Worm (Caenorhabditis elegans) whole organism, late embryonic: Measurements from ENCODE around the gene mrpl-41.

Experiments used
- C38D4.7 ChIP-seq: fragments of 200-800 bp; sonication (Bioruptor generic); optimal IDR thresholded peaks from 2 replicates; lab custom pipeline; 2018; ENCODE audit warnings: mild to moderate bottlenecking, missing genetic modification characterization, moderate library complexity, missing compliant biosample characterization
- K02D7.2 ChIP-seq: sonication (generic microtip); optimal IDR thresholded peaks from 2 replicates; lab custom pipeline; 2017; ENCODE audit warnings: mild to moderate bottlenecking, missing genetic modification characterization, missing compliant biosample characterization
- K09A11.1 ChIP-seq: sonication (generic microtip); optimal IDR thresholded peaks from 2 replicates; lab custom pipeline; 2017; ENCODE audit warnings: antibody characterized with exemption, mild to moderate bottlenecking, missing genetic modification characterization, missing compliant biosample characterization; ENCODE audit not compliant: insufficient read depth
- T23F11.4 ChIP-seq: fragments of 200-800 bp; sonication (Bioruptor generic); optimal IDR thresholded peaks from 2 replicates; lab custom pipeline; 2018; ENCODE audit warnings: mild to moderate bottlenecking, missing genetic modification characterization, missing compliant biosample characterization
- Y22D7AL.16 ChIP-seq: sonication (generic microtip); optimal IDR thresholded peaks from 2 replicates; lab custom pipeline; 2016; ENCODE audit warnings: missing genetic modification characterization, missing compliant biosample characterization
- ama-1 ChIP-seq: fragments of 150-350 bp; optimal IDR thresholded peaks from 2 replicates; lab custom pipeline; 2014
- ceh-22 ChIP-seq: sonication (generic microtip); optimal IDR thresholded peaks from 2 replicates; lab custom pipeline; 2017; ENCODE audit warnings: missing biosample characterization, missing genetic modification characterization
- ceh-24 ChIP-seq: sonication (generic microtip); optimal IDR thresholded peaks from 2 replicates; lab custom pipeline; 2016; ENCODE audit warnings: mild to moderate bottlenecking, missing genetic modification characterization, missing compliant biosample characterization
- ceh-34 ChIP-seq: sonication (generic microtip); optimal IDR thresholded peaks from 2 replicates; lab custom pipeline; 2016; ENCODE audit warnings: mild to moderate bottlenecking, missing genetic modification characterization, missing compliant biosample characterization
- ceh-45 ChIP-seq: fragments of 200-800 bp; sonication (Bioruptor generic); IDR thresholded peaks from 2 replicates; pipeline ENCODE4 v1.3.6; 2022; ENCODE audit warnings: missing genetic modification reagents, missing genetic modification characterization, missing compliant biosample characterization
- ceh-48 ChIP-seq: sonication (generic microtip); optimal IDR thresholded peaks from 2 replicates; lab custom pipeline; 2016; ENCODE audit warnings: missing genetic modification characterization, inconsistent platforms, missing compliant biosample characterization
- ceh-9 ChIP-seq: sonication (generic microtip); optimal IDR thresholded peaks from 2 replicates; lab custom pipeline; 2016; ENCODE audit warnings: mild to moderate bottlenecking, missing genetic modification characterization, inconsistent platforms, missing compliant biosample characterization
- che-1 ChIP-seq: sonication (generic microtip); optimal IDR thresholded peaks from 2 replicates; lab custom pipeline; 2016; ENCODE audit warnings: mild to moderate bottlenecking, missing genetic modification characterization, missing compliant biosample characterization
- dve-1 ChIP-seq: sonication (generic microtip); optimal IDR thresholded peaks from 2 replicates; lab custom pipeline; 2017; ENCODE audit warnings: antibody characterized with exemption, mild to moderate bottlenecking, missing genetic modification characterization, missing compliant biosample characterization
- elt-2 ChIP-seq: sonication (generic microtip); optimal IDR thresholded peaks from 2 replicates; lab custom pipeline; 2016; ENCODE audit warnings: missing genetic modification reagents, missing genetic modification characterization, missing compliant biosample characterization
- elt-4 ChIP-seq: sonication (generic microtip); optimal IDR thresholded peaks from 2 replicates; lab custom pipeline; 2016; ENCODE audit warnings: missing genetic modification characterization, missing compliant biosample characterization
- ets-4 ChIP-seq: sonication (generic microtip); optimal IDR thresholded peaks from 2 replicates; lab custom pipeline; 2016; ENCODE audit warnings: missing genetic modification characterization, missing compliant biosample characterization
- eyg-1 ChIP-seq: sonication (generic microtip); optimal IDR thresholded peaks from 2 replicates; lab custom pipeline; 2016; ENCODE audit warnings: missing genotype, missing genetic modification characterization, missing compliant biosample characterization
- fax-1 ChIP-seq: sonication (generic microtip); optimal IDR thresholded peaks from 2 replicates; lab custom pipeline; 2016; ENCODE audit warnings: missing genotype, missing genetic modification characterization, missing compliant biosample characterization
- fkh-10 ChIP-seq: fragments of 150-350 bp; optimal IDR thresholded peaks from 2 replicates; lab custom pipeline; 2014; ENCODE audit warnings: missing biosample characterization, missing genetic modification reagents, missing genetic modification characterization
- gmeb-2 ChIP-seq: sonication (generic microtip); optimal IDR thresholded peaks from 2 replicates; lab custom pipeline; 2016; ENCODE audit warnings: missing genetic modification characterization, inconsistent platforms, missing compliant biosample characterization
- hlh-30 ChIP-seq: sonication (generic microtip); optimal IDR thresholded peaks from 2 replicates; lab custom pipeline; 2017; ENCODE audit warnings: antibody characterized with exemption, missing genetic modification characterization, missing compliant biosample characterization; ENCODE audit not compliant: insufficient read depth
- hlh-6 ChIP-seq: sonication (generic microtip); optimal IDR thresholded peaks from 2 replicates; lab custom pipeline; 2016; ENCODE audit warnings: missing genotype, missing genetic modification characterization, missing compliant biosample characterization
- hlh-8 ChIP-seq: sonication (generic microtip); optimal IDR thresholded peaks from 2 replicates; lab custom pipeline; 2016; ENCODE audit warnings: missing genotype, missing genetic modification characterization, missing compliant biosample characterization
- lim-6 ChIP-seq: sonication (generic microtip); optimal IDR thresholded peaks from 2 replicates; lab custom pipeline; 2016; ENCODE audit warnings: missing genetic modification characterization, missing compliant biosample characterization
- lin-11 ChIP-seq: fragments of 200-800 bp; sonication (Bioruptor generic); optimal IDR thresholded peaks from 2 replicates; lab custom pipeline; 2018; ENCODE audit warnings: mild to moderate bottlenecking, missing genetic modification characterization, missing compliant biosample characterization
- madf-2 ChIP-seq: sonication (generic microtip); optimal IDR thresholded peaks from 2 replicates; lab custom pipeline; 2017; ENCODE audit warnings: missing genetic modification characterization, missing compliant biosample characterization
- mec-3 ChIP-seq: sonication (generic microtip); optimal IDR thresholded peaks from 2 replicates; lab custom pipeline; 2016; ENCODE audit warnings: borderline replicate concordance, missing genetic modification characterization, missing compliant biosample characterization
- nhr-232 ChIP-seq: sonication (generic microtip); optimal IDR thresholded peaks from 2 replicates; lab custom pipeline; 2016; ENCODE audit warnings: missing genetic modification characterization, missing compliant biosample characterization
- pat-9 ChIP-seq: fragments of 200-800 bp; sonication (Bioruptor generic); optimal IDR thresholded peaks from 2 replicates; lab custom pipeline; 2018; ENCODE audit warnings: mild to moderate bottlenecking, missing genetic modification characterization, moderate library complexity, missing compliant biosample characterization
- pax-1 ChIP-seq: fragments of 150-350 bp; optimal IDR thresholded peaks from 2 replicates; lab custom pipeline; 2014; ENCODE audit warnings: missing biosample characterization, missing genetic modification characterization
- pha-2 ChIP-seq: sonication (generic microtip); optimal IDR thresholded peaks from 2 replicates; lab custom pipeline; 2017; ENCODE audit warnings: mild to moderate bottlenecking, missing genetic modification characterization, missing compliant biosample characterization
- pqm-1 ChIP-seq: sonication (generic microtip); optimal IDR thresholded peaks from 2 replicates; lab custom pipeline; 2016; ENCODE audit warnings: missing genetic modification characterization, missing compliant biosample characterization
- pros-1 ChIP-seq: fragments of 150-350 bp; optimal IDR thresholded peaks from 2 replicates; lab custom pipeline; 2014; ENCODE audit warnings: missing biosample characterization, missing genetic modification reagents, missing genetic modification characterization
- ref-2 ChIP-seq: sonication (generic microtip); optimal IDR thresholded peaks from 2 replicates; lab custom pipeline; 2016; ENCODE audit warnings: missing genetic modification characterization, missing compliant biosample characterization
- sox-2 ChIP-seq: fragments of 200-800 bp; sonication (Bioruptor generic); IDR thresholded peaks from 2 replicates; pipeline ENCODE4 v1.3.6; 2022; ENCODE audit warnings: missing genetic modification reagents, missing genetic modification characterization, missing compliant biosample characterization
- syd-9 ChIP-seq: sonication (generic microtip); optimal IDR thresholded peaks from 2 replicates; lab custom pipeline; 2016; ENCODE audit warnings: mild to moderate bottlenecking, missing genetic modification characterization, moderate library complexity, missing compliant biosample characterization
- tbx-7 ChIP-seq: sonication (generic microtip); optimal IDR thresholded peaks from 2 replicates; lab custom pipeline; 2016; ENCODE audit warnings: missing genotype, missing genetic modification characterization, missing compliant biosample characterization
- ttx-3 ChIP-seq: sonication (generic microtip); optimal IDR thresholded peaks from 2 replicates; lab custom pipeline; 2016; ENCODE audit warnings: missing genetic modification reagents, missing genetic modification characterization, missing compliant biosample characterization
- unc-3 ChIP-seq, 2 experiments: fragments of 200-800 bp in 1 of 2; sonication (Bioruptor generic) in 1 of 2; sonication (generic microtip) in 1 of 2; conservative IDR thresholded peaks in 1 of 2; optimal IDR thresholded peaks in 1 of 2; 2 replicates each; pipeline versions ENCODE4 v1.3.6 to Lab custom; 2016 to 2022; ENCODE audit warnings: missing compliant biosample characterization in 2 of 2, missing genetic modification characterization in 2 of 2, missing genetic modification reagents in 1 of 2
- unc-42 ChIP-seq: sonication (generic microtip); optimal IDR thresholded peaks from 2 replicates; lab custom pipeline; 2016; ENCODE audit warnings: missing genotype, missing genetic modification characterization, missing compliant biosample characterization
- unc-55 ChIP-seq: sonication (generic microtip); optimal IDR thresholded peaks from 2 replicates; lab custom pipeline; 2017; ENCODE audit warnings: missing biosample characterization, missing genetic modification reagents, missing genetic modification characterization
- zip-5 ChIP-seq: sonication (generic microtip); optimal IDR thresholded peaks from 2 replicates; lab custom pipeline; 2016; ENCODE audit warnings: missing genetic modification characterization, missing compliant biosample characterization
- ztf-16 ChIP-seq: sonication (generic microtip); optimal IDR thresholded peaks from 2 replicates; lab custom pipeline; 2017; ENCODE audit warnings: missing genetic modification characterization, missing compliant biosample characterization

The mrpl-41 gene

DNA sequence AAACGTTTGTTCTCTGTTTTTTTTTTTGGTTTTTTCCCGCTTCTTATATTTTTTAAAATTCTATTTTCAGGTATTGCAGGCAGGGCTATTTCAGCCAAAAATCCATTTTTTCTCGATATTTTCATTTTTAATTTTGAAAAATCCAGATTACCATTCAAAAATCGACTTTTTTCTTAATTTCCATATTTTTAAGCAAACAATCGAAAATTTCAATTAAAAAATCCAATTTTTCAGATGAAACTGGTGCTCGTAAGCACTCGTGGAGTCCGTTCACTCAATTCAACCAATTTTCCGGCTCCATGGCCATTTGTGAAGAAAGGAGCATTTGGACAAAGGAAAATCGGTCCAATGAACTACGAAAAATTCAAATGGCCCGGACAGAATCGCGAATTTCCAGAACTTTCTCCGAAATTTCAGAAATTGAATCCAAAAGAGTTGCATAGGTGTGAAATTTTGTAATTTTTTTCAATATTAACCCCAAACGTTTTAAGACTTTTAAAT, at the start of gene mrpl-41:
Gene mrpl-41 (plus strand): TSS at position 235 of the 501 bp plus-strand sequence.
- TF ChIP-seq ref-2 (tag; lab: Kevin White, UChicago) (no peak), fax-1 (tag; lab: Kevin White, UChicago) (no peak), C38D4.7 (no peak)

DNA sequence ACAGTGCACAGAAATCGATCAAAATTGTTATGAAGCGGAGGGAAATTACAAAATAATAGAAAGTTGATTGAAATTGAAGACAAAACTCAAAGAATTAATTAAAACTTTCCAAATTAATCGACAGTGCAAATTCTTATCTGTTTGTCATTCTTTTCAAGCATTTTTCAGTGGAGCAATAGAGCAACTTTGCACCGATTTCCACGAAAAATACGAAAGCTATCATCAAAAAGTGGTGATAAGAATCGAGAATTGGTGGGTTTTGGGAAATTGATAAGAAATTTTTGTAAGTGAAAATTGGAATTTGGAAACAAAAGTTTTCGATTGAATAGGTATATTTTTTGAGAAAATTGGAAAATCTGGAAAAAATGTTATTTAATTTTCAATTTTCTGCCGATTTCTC, 48.7 kb upstream of the mrpl-41 start:
- TF ChIP-seq fkh-10 (GFP tag; lab: Kevin White, UChicago), result no peak
- TF ChIP-seq K09A11.1 (tag; lab: Kevin White, UChicago), result no peak
- TF ChIP-seq lin-11 (tag; lab: Kevin White, UChicago), result no peak
- TF ChIP-seq pqm-1 (tag; lab: Kevin White, UChicago), result peak; percentile 24
- peak; percentile 83 for TF ChIP-seq elt-2 (tag; lab: Kevin White, UChicago)

DNA sequence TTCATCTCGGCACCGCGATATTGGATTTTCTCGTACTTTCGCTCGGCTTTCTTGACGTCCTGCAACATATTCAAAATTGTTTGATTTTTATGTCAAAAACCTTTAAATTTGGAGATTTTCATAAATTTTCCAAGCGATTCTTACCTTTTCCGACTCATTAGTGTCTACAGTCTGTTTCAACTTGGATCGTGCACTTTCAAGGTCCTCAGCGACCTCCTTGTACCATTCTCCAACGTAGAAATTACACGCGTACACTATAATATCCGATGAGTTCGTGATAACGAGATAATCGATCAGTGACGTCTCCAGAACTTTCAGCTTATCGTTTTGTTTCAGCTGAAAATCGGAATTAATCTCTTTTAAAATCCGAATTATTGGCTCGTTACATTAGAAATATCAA, 41.0 kb upstream of the mrpl-41 start:
- TF ChIP-seq C38D4.7, result no peak
- no peak for TF ChIP-seq ama-1 (lab: Kevin White, UChicago)
- TF ChIP-seq hlh-8 (tag; lab: Kevin White, UChicago), result no peak
- TF ChIP-seq K02D7.2 (tag; lab: Kevin White, UChicago), result no peak
- TF ChIP-seq ttx-3, result no peak
- no peak for TF ChIP-seq dve-1 (tag; lab: Kevin White, UChicago)
- TF ChIP-seq ref-2 (tag; lab: Kevin White, UChicago), result no peak
- TF ChIP-seq Y22D7AL.16 (tag; lab: Kevin White, UChicago), result no peak
- TF ChIP-seq che-1 (tag; lab: Kevin White, UChicago), result no peak
- no peak for TF ChIP-seq pat-9

DNA sequence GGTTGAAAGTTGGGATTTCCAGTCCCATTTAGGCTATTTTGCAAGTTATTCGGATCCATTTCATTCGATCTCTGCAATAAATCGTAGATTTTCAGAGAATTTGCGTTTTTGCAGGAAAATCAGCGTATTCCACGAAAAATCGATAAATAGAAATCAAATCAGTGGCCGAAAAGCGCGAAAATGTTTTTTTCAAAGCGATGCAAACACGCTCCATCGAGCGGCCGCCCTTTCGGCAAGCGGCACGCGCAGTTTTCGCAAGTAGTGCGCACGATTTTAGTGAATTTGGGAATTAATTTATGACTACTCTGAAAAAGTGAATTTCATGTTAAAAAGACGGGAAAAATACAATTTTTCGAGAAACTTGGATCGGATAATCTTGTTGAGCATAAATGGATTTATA, 33.6 kb upstream of the mrpl-41 start:
- peak; percentile 10 for TF ChIP-seq hlh-30 (tag; lab: Kevin White, UChicago)
- peak; percentile 72 for TF ChIP-seq ttx-3
- TF ChIP-seq ceh-45, result 0 out of 2 replicates have a peak, but pooled peaks have one; percentile 45
- no peak for TF ChIP-seq ceh-22 (tag; lab: Kevin White, UChicago)
- peak; percentile 55 for TF ChIP-seq che-1 (tag; lab: Kevin White, UChicago)
- no peak for TF ChIP-seq sox-2 (GFP tag; lab: Robert Waterston, UW)
- peak; percentile 46 for TF ChIP-seq K02D7.2 (tag; lab: Kevin White, UChicago)
- TF ChIP-seq unc-3 (GFP tag; conservative IDR thresholded peaks at IDR 0.05; lab: Robert Waterston, UW), result peak; percentile 71; the same call in 1 of the 2 replicates
- TF ChIP-seq unc-3 (tag; optimal IDR thresholded peaks at IDR 0.05; lab: Kevin White, UChicago), result peak; percentile 58
- peak; percentile 62 for TF ChIP-seq ceh-24 (tag; lab: Kevin White, UChicago)
- peak; percentile 77 for TF ChIP-seq tbx-7 (tag; lab: Kevin White, UChicago)
- TF ChIP-seq pha-2 (tag; lab: Kevin White, UChicago), result peak; percentile 74
- peak; percentile 48 for TF ChIP-seq pax-1 (tag; lab: Kevin White, UChicago)
- peak; percentile 88 for TF ChIP-seq ceh-34 (tag; lab: Kevin White, UChicago)
- TF ChIP-seq madf-2 (tag; lab: Kevin White, UChicago), result peak; percentile 66
- peak; percentile 79 for TF ChIP-seq ztf-16 (tag; lab: Kevin White, UChicago)
- TF ChIP-seq nhr-232 (tag; lab: Kevin White, UChicago), result peak; percentile 57
- TF ChIP-seq lim-6 (tag; lab: Kevin White, UChicago), result no peak
- peak; percentile 76 for TF ChIP-seq eyg-1 (tag; lab: Kevin White, UChicago)
- peak; percentile 84 for TF ChIP-seq fkh-10 (GFP tag; lab: Kevin White, UChicago)
- TF ChIP-seq syd-9 (tag; lab: Kevin White, UChicago), result peak; percentile 26
- TF ChIP-seq ceh-9 (tag; lab: Kevin White, UChicago), result no peak
- peak; percentile 60 for TF ChIP-seq ets-4
- TF ChIP-seq Y22D7AL.16 (tag; lab: Kevin White, UChicago), result peak; percentile 50
- no peak for TF ChIP-seq pros-1 (tag; lab: Kevin White, UChicago)
- peak; percentile 97 for TF ChIP-seq ceh-48 (tag; lab: Kevin White, UChicago)
- TF ChIP-seq elt-4 (tag; lab: Kevin White, UChicago), result no peak
- no peak for TF ChIP-seq ama-1 (lab: Kevin White, UChicago)
- TF ChIP-seq mec-3 (tag; lab: Kevin White, UChicago), result peak; percentile 85
- peak; percentile 79 for TF ChIP-seq fax-1 (tag; lab: Kevin White, UChicago)
- peak; percentile 81 for TF ChIP-seq hlh-6 (tag; lab: Kevin White, UChicago)
- TF ChIP-seq zip-5, result peak; percentile 63
- TF ChIP-seq unc-42, result peak; percentile 99
- TF ChIP-seq hlh-8 (tag; lab: Kevin White, UChicago), result peak; percentile 77
- TF ChIP-seq pat-9, result peak; percentile 76
- peak; percentile 63 for TF ChIP-seq gmeb-2 (tag; lab: Kevin White, UChicago)
- peak; percentile 56 for TF ChIP-seq T23F11.4 (GFP tag; lab: Kevin White, UChicago)
- peak; percentile 61 for TF ChIP-seq unc-55 (GFP tag; lab: Kevin White, UChicago)
